Worm (Caenorhabditis elegans): ENCODE results near the gene lgc-38.
A peak's percentile ranks its signal among the peaks of the same experiment; 100 is the strongest.

lgc-38 gene

ce11 chrIII:7067385-7067896, 58.5 kb downstream of the lgc-38 start, which contains the start of gene ger-1:
Gene ger-1, minus strand, starts transcription at chrIII:7067477.
- TF ChIP-seq tbx-2 (tag; optimal IDR thresholded peaks at IDR 0.05) = no peak
- peak; percentile 23 for TF ChIP-seq elt-2 (tag; optimal IDR thresholded peaks at IDR 0.05)

- TF ChIP-seq snpc-4 (tag; optimal IDR thresholded peaks at IDR 0.05) (peak; percentile 32), lin-15B (tag; optimal IDR thresholded peaks at IDR 0.05) (peak; percentile 52), nhr-23 (tag; optimal IDR thresholded peaks at IDR 0.05) (peak; percentile 25), mml-1 (tag; optimal IDR thresholded peaks at IDR 0.05) (no peak), pha-4 (tag; optimal IDR thresholded peaks at IDR 0.05) (peak; percentile 69), hmg-11 (tag; optimal IDR thresholded peaks at IDR 0.05) (peak; percentile 55), jun-1 (tag; optimal IDR thresholded peaks at IDR 0.05) (no peak), nfya-1 (tag; optimal IDR thresholded peaks at IDR 0.05; ENCODE audit: insufficient read depth) (peak; percentile 46)
Measured at ce11 chrIII:7068520-7069113, 59.7 kb downstream of the lgc-38 start, which contains the start of the genes ubc-18 and R01H2.8. Gene ubc-18, minus strand, starts transcription at chrIII:7068570. Gene R01H2.8, plus strand, starts transcription at chrIII:7069063.

All from whole organism, L3 larva.